In the genomic region with DNA sequence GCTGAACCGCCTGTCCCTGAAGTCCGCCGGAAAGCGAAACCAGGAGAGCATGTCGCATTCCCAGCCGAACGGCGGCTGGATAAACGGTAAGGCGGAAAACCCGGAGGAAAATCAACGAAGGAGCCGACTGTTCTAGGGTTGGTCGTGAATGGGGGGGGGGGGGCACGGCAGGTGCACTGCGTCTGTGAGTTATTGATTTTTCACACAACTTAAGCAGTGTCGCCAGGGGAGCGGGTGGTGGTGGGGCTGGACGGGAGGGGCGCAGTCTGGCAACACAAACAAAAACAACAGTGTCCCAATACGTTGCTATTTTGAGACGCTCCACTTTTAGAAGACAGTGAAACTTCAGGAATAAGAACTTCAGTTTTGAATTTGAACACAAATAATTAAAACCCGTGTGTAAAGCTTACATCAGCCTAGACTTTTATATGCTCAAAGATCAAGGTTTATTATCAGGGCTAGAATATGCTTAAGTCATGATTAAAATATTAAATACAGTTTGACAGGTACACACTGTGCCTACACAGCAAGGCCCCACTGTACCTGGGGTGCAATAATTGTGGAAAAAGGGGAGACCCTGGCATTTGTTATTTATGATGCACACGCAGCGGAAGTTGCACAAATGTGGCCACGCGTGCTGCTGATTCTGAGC, we compare ENCODE assay signal across 1 fruit fly cellular context.
TF ChIP-seq lines count a peak whose summit lies in the region.

No protein-coding gene starts in this region.

TF ChIP-seq in whole organism, embryonic, 481 proteins besides CTCF, POLR2A, EP300 and RAD21 (continued from another document and continues in another):
- TF ChIP-seq CG8290 (GFP tag; optimal IDR thresholded peaks at IDR 0.05; lab: Kevin White, UChicago) (peak; percentile 11), CG8290 (tag; optimal IDR thresholded peaks at IDR 0.05; lab: Kevin White, UChicago) (peak in 1 of 2 experiments; percentile 63), Mad (GFP tag; optimal IDR thresholded peaks at IDR 0.05; lab: Kevin White, UChicago) (no peak), tna (GFP tag; IDR thresholded peaks at IDR 0.05; lab: Robert Waterston, UW; ENCODE audit: partially characterized antibody) (no peak), Gsc (GFP tag; IDR thresholded peaks at IDR 0.05; lab: Robert Waterston, UW) (peak; percentile 55; the same call in 1 of the 2 replicates), CG14441 (GFP tag; IDR thresholded peaks at IDR 0.05; lab: Robert Waterston, UW) (peak; percentile 56), knrl (GFP tag; IDR thresholded peaks at IDR 0.05; lab: Robert Waterston, UW; ENCODE audit: partially characterized antibody) (no peak), Side (GFP tag; optimal IDR thresholded peaks at IDR 0.05; lab: Kevin White, UChicago) (peak; percentile 37), Mrtf (GFP tag; IDR thresholded peaks at IDR 0.05; lab: Robert Waterston, UW) (peak; percentile 72), trem (tag; optimal IDR thresholded peaks at IDR 0.05; lab: Kevin White, UChicago) (peak; percentile 65), NK7.1 (GFP tag; optimal IDR thresholded peaks at IDR 0.05; lab: Kevin White, UChicago) (no peak), CG14710 (tag; optimal IDR thresholded peaks at IDR 0.05; lab: Kevin White, UChicago) (peak; percentile 72), CG12391 (tag; optimal IDR thresholded peaks at IDR 0.05; lab: Kevin White, UChicago) (peak; percentile 65), NfI (GFP tag; optimal IDR thresholded peaks at IDR 0.05; lab: Kevin White, UChicago) (peak; percentile 57), CG15601 (tag; optimal IDR thresholded peaks at IDR 0.05; lab: Kevin White, UChicago) (peak; percentile 59), CG30403 (GFP tag; optimal IDR thresholded peaks at IDR 0.05; lab: Kevin White, UChicago) (peak; percentile 65), pzg (GFP tag; optimal IDR thresholded peaks at IDR 0.05; lab: Kevin White, UChicago) (no peak), CG1792 (GFP tag; optimal IDR thresholded peaks at IDR 0.05; lab: Kevin White, UChicago) (peak; percentile 20), CG2712 (tag; optimal IDR thresholded peaks at IDR 0.05; lab: Kevin White, UChicago) (peak; percentile 82), Nf-YB (GFP tag; optimal IDR thresholded peaks at IDR 0.05; lab: Kevin White, UChicago) (peak; percentile 34), run (tag; optimal IDR thresholded peaks at IDR 0.05; lab: Kevin White, UChicago) (peak; percentile 55), lilli (GFP tag; optimal IDR thresholded peaks at IDR 0.05; lab: Kevin White, UChicago) (peak; percentile 52), inv (GFP tag; IDR thresholded peaks at IDR 0.05; lab: Robert Waterston, UW; ENCODE audit: partially characterized antibody) (no peak), CG2116 (GFP tag; optimal IDR thresholded peaks at IDR 0.05; lab: Kevin White, UChicago) (no peak), prd (optimal IDR thresholded peaks at IDR 0.05; lab: Kevin White, UChicago) (no peak), prd (GFP tag; IDR thresholded peaks at IDR 0.05; lab: Robert Waterston, UW) (peak; percentile 88), Rfx (GFP tag; IDR thresholded peaks at IDR 0.05; lab: Robert Waterston, UW) (peak; percentile 43; the same call in 1 of the 2 replicates), CG4424 (GFP tag; optimal IDR thresholded peaks at IDR 0.05; lab: Kevin White, UChicago) (peak; percentile 69), Eip74EF (GFP tag; optimal IDR thresholded peaks at IDR 0.05; lab: Kevin White, UChicago) (peak in 1 of 2 experiments; percentile 44), CG15696 (tag; optimal IDR thresholded peaks at IDR 0.05; lab: Kevin White, UChicago) (peak; percentile 42), Poxn (GFP tag; IDR thresholded peaks at IDR 0.05; lab: Robert Waterston, UW) (no peak), Asciz (GFP tag; optimal IDR thresholded peaks at IDR 0.05; lab: Kevin White, UChicago) (peak; percentile 76), danr (GFP tag; IDR thresholded peaks at IDR 0.05; lab: Robert Waterston, UW) (peak; percentile 25; the same call in 1 of the 2 replicates), Med (GFP tag; lab: Kevin White, UChicago) (peak; percentile 90), HLH54F (GFP tag; optimal IDR thresholded peaks at IDR 0.05; lab: Kevin White, UChicago) (peak; percentile 21), CG3065 (GFP tag; optimal IDR thresholded peaks at IDR 0.05; lab: Kevin White, UChicago) (no peak), CG6175 (GFP tag; IDR thresholded peaks at IDR 0.05; lab: Robert Waterston, UW) (no peak), cwo (GFP tag; optimal IDR thresholded peaks at IDR 0.05; lab: Kevin White, UChicago) (peak; percentile 30), HLH3B (GFP tag; IDR thresholded peaks at IDR 0.05; lab: Robert Waterston, UW) (peak; percentile 75), GATAe (GFP tag; conservative IDR thresholded peaks at IDR 0.05; lab: Robert Waterston, UW) (no peak), CG7372 (GFP tag; IDR thresholded peaks at IDR 0.05; lab: Robert Waterston, UW) (peak; percentile 50; the same call in 1 of the 2 replicates), CG2678 (tag; optimal IDR thresholded peaks at IDR 0.05; lab: Kevin White, UChicago) (peak; percentile 82), Usf (GFP tag; optimal IDR thresholded peaks at IDR 0.05; lab: Kevin White, UChicago) (peak; percentile 18), CG13775 (GFP tag; optimal IDR thresholded peaks at IDR 0.05; lab: Kevin White, UChicago) (peak; percentile 3), luna (GFP tag; optimal IDR thresholded peaks at IDR 0.05; lab: Kevin White, UChicago) (no peak), Gug (GFP tag; IDR thresholded peaks at IDR 0.05; lab: Robert Waterston, UW) (peak; percentile 66; the same call in 3 of the 4 replicates), CG12071 (GFP tag; optimal IDR thresholded peaks at IDR 0.05; lab: Kevin White, UChicago) (peak; percentile 67), CG1832 (GFP tag; optimal IDR thresholded peaks at IDR 0.05; lab: Kevin White, UChicago) (no peak), tin (GFP tag; optimal IDR thresholded peaks at IDR 0.05; lab: Kevin White, UChicago) (peak; percentile 69), crp (GFP tag; optimal IDR thresholded peaks at IDR 0.05; lab: Kevin White, UChicago) (no peak), CG12299 (tag; optimal IDR thresholded peaks at IDR 0.05; lab: Kevin White, UChicago) (no peak), jumu (GFP tag; optimal IDR thresholded peaks at IDR 0.05; lab: Kevin White, UChicago) (peak; percentile 27), CG15073 (GFP tag; optimal IDR thresholded peaks at IDR 0.05; lab: Kevin White, UChicago) (no peak), ara (GFP tag; IDR thresholded peaks at IDR 0.05; lab: Robert Waterston, UW) (peak; percentile 85), vnd (GFP tag; IDR thresholded peaks at IDR 0.05; lab: Robert Waterston, UW; ENCODE audit: partially characterized antibody) (no peak), CG17359 (tag; optimal IDR thresholded peaks at IDR 0.05; lab: Kevin White, UChicago) (peak; percentile 86), Hr51 (GFP tag; optimal IDR thresholded peaks at IDR 0.05; lab: Kevin White, UChicago) (peak in 1 of 2 experiments; percentile 72), repo (GFP tag; optimal IDR thresholded peaks at IDR 0.05; lab: Kevin White, UChicago) (peak; percentile 23), sima (GFP tag; optimal IDR thresholded peaks at IDR 0.05; lab: Kevin White, UChicago) (no peak), sens (GFP tag; lab: Kevin White, UChicago) (peak; percentile 94), CG3995 (GFP tag; optimal IDR thresholded peaks at IDR 0.05; lab: Kevin White, UChicago) (no peak), rib (GFP tag; IDR thresholded peaks at IDR 0.05; lab: Robert Waterston, UW) (no peak), CG10565 (GFP tag; optimal IDR thresholded peaks at IDR 0.05; lab: Kevin White, UChicago) (no peak), CG10462 (GFP tag; optimal IDR thresholded peaks at IDR 0.05; lab: Kevin White, UChicago) (peak; percentile 18), abd-A (tag; optimal IDR thresholded peaks at IDR 0.05; lab: Kevin White, UChicago) (no peak), aop (GFP tag; IDR thresholded peaks at IDR 0.05; lab: Robert Waterston, UW) (peak; percentile 42; the same call in 1 of the 2 replicates), CG9727 (GFP tag; optimal IDR thresholded peaks at IDR 0.05; lab: Kevin White, UChicago) (peak; percentile 57), Lim3 (GFP tag; IDR thresholded peaks at IDR 0.05; lab: Robert Waterston, UW) (peak; percentile 52; the same call in 1 of the 2 replicates), D (optimal IDR thresholded peaks at IDR 0.05; lab: Kevin White, UChicago) (no peak), D (GFP tag; optimal IDR thresholded peaks at IDR 0.05; lab: Kevin White, UChicago) (peak; percentile 75), CG7928 (GFP tag; optimal IDR thresholded peaks at IDR 0.05; lab: Kevin White, UChicago) (no peak), sisA (GFP tag; IDR thresholded peaks at IDR 0.05; lab: Robert Waterston, UW) (peak; percentile 77), bab2 (GFP tag; optimal IDR thresholded peaks at IDR 0.05; lab: Kevin White, UChicago) (peak; percentile 46), CG17568 (GFP tag; optimal IDR thresholded peaks at IDR 0.05; lab: Kevin White, UChicago) (no peak), onecut (GFP tag; IDR thresholded peaks at IDR 0.05; lab: Robert Waterston, UW) (peak; percentile 100), dati (GFP tag; IDR thresholded peaks at IDR 0.05; lab: Robert Waterston, UW) (peak; percentile 55), sob (GFP tag; IDR thresholded peaks at IDR 0.05; lab: Robert Waterston, UW) (peak; percentile 67), D19B (GFP tag; optimal IDR thresholded peaks at IDR 0.05; lab: Kevin White, UChicago) (peak; percentile 10), CG18599 (GFP tag; optimal IDR thresholded peaks at IDR 0.05; lab: Kevin White, UChicago) (peak; percentile 73), kni (GFP tag; optimal IDR thresholded peaks at IDR 0.05; lab: Kevin White, UChicago) (peak; percentile 11), h (optimal IDR thresholded peaks at IDR 0.05; lab: Kevin White, UChicago) (no peak), CG12104 (GFP tag; optimal IDR thresholded peaks at IDR 0.05; lab: Kevin White, UChicago) (peak; percentile 29), CG12769 (tag; optimal IDR thresholded peaks at IDR 0.05; lab: Kevin White, UChicago) (peak; percentile 74), Max (GFP tag; optimal IDR thresholded peaks at IDR 0.05; lab: Kevin White, UChicago) (peak; percentile 45), Pdp1 (GFP tag; optimal IDR thresholded peaks at IDR 0.05; lab: Kevin White, UChicago) (peak; percentile 38 to 58), scrt (GFP tag; optimal IDR thresholded peaks at IDR 0.05; lab: Kevin White, UChicago) (no peak), CG15269 (tag; optimal IDR thresholded peaks at IDR 0.05; lab: Kevin White, UChicago) (peak; percentile 64), seq (GFP tag; IDR thresholded peaks at IDR 0.05; lab: Robert Waterston, UW) (peak; percentile 49; the same call in 1 of the 2 replicates), trh (GFP tag; optimal IDR thresholded peaks at IDR 0.05; lab: Kevin White, UChicago) (no peak), CG8281 (tag; optimal IDR thresholded peaks at IDR 0.05; lab: Kevin White, UChicago) (peak; percentile 51), fu2 (GFP tag; optimal IDR thresholded peaks at IDR 0.05; lab: Kevin White, UChicago) (no peak), CG17361 (GFP tag; IDR thresholded peaks at IDR 0.05; lab: Robert Waterston, UW) (peak; percentile 63; the same call in 2 of the 3 replicates), az2 (GFP tag; optimal IDR thresholded peaks at IDR 0.05; lab: Kevin White, UChicago) (peak; percentile 67), CG2199 (GFP tag; IDR thresholded peaks at IDR 0.05; lab: Robert Waterston, UW) (peak; percentile 43; the same call in 1 of the 3 replicates), CG16863 (GFP tag; optimal IDR thresholded peaks at IDR 0.05; lab: Kevin White, UChicago) (peak; percentile 36), so (GFP tag; IDR thresholded peaks at IDR 0.05; lab: Robert Waterston, UW) (peak; percentile 73; the same call in 1 of the 3 replicates), Doc3 (GFP tag; IDR thresholded peaks at IDR 0.05; lab: Robert Waterston, UW; ENCODE audit: partially characterized antibody) (no peak), Optix (GFP tag; IDR thresholded peaks at IDR 0.05; lab: Robert Waterston, UW) (peak; percentile 69; the same call in 2 of the 3 replicates), jing (GFP tag; optimal IDR thresholded peaks at IDR 0.05; lab: Kevin White, UChicago) (peak; percentile 40), gt (GFP tag; IDR thresholded peaks at IDR 0.05; lab: Robert Waterston, UW) (peak; percentile 70), slbo (GFP tag; IDR thresholded peaks at IDR 0.05; lab: Robert Waterston, UW) (peak; percentile 59), kay (GFP tag; optimal IDR thresholded peaks at IDR 0.05; lab: Kevin White, UChicago) (no peak), CG18011 (GFP tag; optimal IDR thresholded peaks at IDR 0.05; lab: Kevin White, UChicago) (peak; percentile 13), phol (tag; optimal IDR thresholded peaks at IDR 0.05; lab: Kevin White, UChicago) (peak; percentile 84), CG7839 (tag; optimal IDR thresholded peaks at IDR 0.05; lab: Kevin White, UChicago) (peak; percentile 73), Scr (GFP tag; IDR thresholded peaks at IDR 0.05; lab: Robert Waterston, UW; ENCODE audit: partially characterized antibody) (no peak), CG12744 (GFP tag; optimal IDR thresholded peaks at IDR 0.05; lab: Kevin White, UChicago) (no peak), CG14014 (GFP tag; IDR thresholded peaks at IDR 0.05; lab: Robert Waterston, UW) (peak; percentile 61), CG5953 (GFP tag; IDR thresholded peaks at IDR 0.05; lab: Robert Waterston, UW) (peak; percentile 78), Hr78 (GFP tag; optimal IDR thresholded peaks at IDR 0.05; lab: Kevin White, UChicago) (peak in 1 of 2 experiments; percentile 29), CG18764 (GFP tag; optimal IDR thresholded peaks at IDR 0.05; lab: Kevin White, UChicago) (peak; percentile 39), CG17385 (GFP tag; optimal IDR thresholded peaks at IDR 0.05; lab: Kevin White, UChicago) (peak; percentile 64), ash1 (GFP tag; optimal IDR thresholded peaks at IDR 0.05; lab: Kevin White, UChicago) (no peak), salm (tag; optimal IDR thresholded peaks at IDR 0.05; lab: Kevin White, UChicago) (peak; percentile 61), tup (GFP tag; optimal IDR thresholded peaks at IDR 0.05; lab: Kevin White, UChicago) (no peak), gcm2 (GFP tag; optimal IDR thresholded peaks at IDR 0.05; lab: Kevin White, UChicago) (no peak), sqz (GFP tag; optimal IDR thresholded peaks at IDR 0.05; lab: Kevin White, UChicago) (peak; percentile 17), gce (GFP tag; IDR thresholded peaks at IDR 0.05; lab: Robert Waterston, UW) (0 out of 3 replicates have a peak, but pooled peaks have one; percentile 70), yki (optimal IDR thresholded peaks at IDR 0.05; lab: Kevin White, UChicago) (no peak), CG11695 (GFP tag; IDR thresholded peaks at IDR 0.05; lab: Robert Waterston, UW) (peak; percentile 61; the same call in 1 of the 3 replicates), Ets65A (GFP tag; lab: Kevin White, UChicago) (peak; percentile 96), Ada2b (GFP tag; IDR thresholded peaks at IDR 0.05; lab: Robert Waterston, UW) (peak; percentile 63), pfk (GFP tag; optimal IDR thresholded peaks at IDR 0.05; lab: Kevin White, UChicago) (no peak)
